Worm (Caenorhabditis elegans): ENCODE measurements around the gene Y57E12B.4.

- TF ChIP-seq pha-4 (tag; optimal IDR thresholded peaks at IDR 0.05), result no peak
- no peak for TF ChIP-seq pag-3 (tag; optimal IDR thresholded peaks at IDR 0.05; ENCODE audit: borderline replicate concordance)
Measured at ce11 chrV:6926633-6927032, 20.7 kb downstream of the Y57E12B.4 start.

Measured in whole organism, late embryonic.